Worm (Caenorhabditis elegans) whole organism, young adult: ENCODE measurements around the gene clec-178.

Experiments
- B0035.1 ChIP-seq: sonication (generic microtip); optimal IDR thresholded peaks from 2 replicates; lab custom pipeline; 2016; ENCODE audit warnings: missing genetic modification characterization, mild to moderate bottlenecking, missing compliant biosample characterization, missing genotype, missing genetic modification reagents
- B0336.3 ChIP-seq: fragments of 200-800 bp; sonication (Bioruptor generic); IDR thresholded peaks from 2 replicates; pipeline ENCODE4 v1.3.6; 2022; ENCODE audit warnings: missing genetic modification characterization, missing compliant biosample characterization
- C06A6.2 ChIP-seq: fragments of 200-800 bp; sonication (Bioruptor generic); conservative IDR thresholded peaks from 2 replicates; pipeline ENCODE4 v1.3.6; 2022; ENCODE audit warnings: missing genetic modification characterization, missing compliant biosample characterization
- C17E4.6 ChIP-seq: fragments of 200-800 bp; sonication (Bioruptor generic); IDR thresholded peaks from 2 replicates; pipeline ENCODE4 v1.3.6; 2022; ENCODE audit warnings: missing genetic modification reagents, missing genetic modification characterization, missing compliant biosample characterization
- D2030.7 ChIP-seq: fragments of 200-800 bp; sonication (Bioruptor generic); IDR thresholded peaks from 2 replicates; pipeline ENCODE4 v1.3.6; 2022; ENCODE audit warnings: missing genetic modification reagents, missing genetic modification characterization, missing compliant biosample characterization
- F23B12.7 ChIP-seq: sonication (generic microtip); optimal IDR thresholded peaks from 2 replicates; lab custom pipeline; 2017; ENCODE audit warnings: missing genetic modification characterization, mild to moderate bottlenecking, missing compliant biosample characterization, antibody characterized with exemption, moderate library complexity; ENCODE audit not compliant: insufficient read depth
- F33H1.4 ChIP-seq: fragments of 200-800 bp; sonication (Bioruptor generic); IDR thresholded peaks from 2 replicates; pipeline ENCODE4 v1.3.6; 2022; ENCODE audit warnings: missing genetic modification reagents, missing genetic modification characterization, missing compliant biosample characterization
- F37B4.10 ChIP-seq: fragments of 200-800 bp; sonication (Bioruptor generic); IDR thresholded peaks from 2 replicates; pipeline ENCODE4 v1.3.6; 2022; ENCODE audit warnings: missing genetic modification characterization, missing compliant biosample characterization
- F55B11.4 ChIP-seq: sonication (generic microtip); optimal IDR thresholded peaks from 2 replicates; lab custom pipeline; 2016; ENCODE audit warnings: missing compliant biosample characterization, missing genetic modification characterization, borderline replicate concordance; ENCODE audit not compliant: insufficient read depth
- F57C9.4 ChIP-seq: sonication (generic microtip); optimal IDR thresholded peaks from 2 replicates; lab custom pipeline; 2017; ENCODE audit warnings: mild to moderate bottlenecking, missing genetic modification characterization, missing compliant biosample characterization
- T07F8.4 ChIP-seq: sonication (generic microtip); optimal IDR thresholded peaks from 2 replicates; lab custom pipeline; 2016; ENCODE audit warnings: mild to moderate bottlenecking, missing genetic modification characterization, moderate library complexity, missing compliant biosample characterization
- Y53F4B.3 ChIP-seq: fragments of 200-800 bp; sonication (Bioruptor generic); IDR thresholded peaks from 2 replicates; pipeline ENCODE4 v1.3.6; 2022; ENCODE audit warnings: missing genetic modification reagents, missing genetic modification characterization, missing compliant biosample characterization
- Y67H2A.10 ChIP-seq: fragments of 200-800 bp; sonication (Bioruptor generic); conservative IDR thresholded peaks from 2 replicates; pipeline ENCODE4 v1.3.6; 2022; ENCODE audit warnings: missing genetic modification reagents, missing genetic modification characterization, missing compliant biosample characterization
- akir-1 ChIP-seq: fragments of 200-800 bp; sonication (Bioruptor generic); optimal IDR thresholded peaks from 2 replicates; lab custom pipeline; 2018; ENCODE audit warnings: mild to moderate bottlenecking, missing genetic modification characterization, moderate library complexity, missing compliant biosample characterization
- aptf-3 ChIP-seq: fragments of 200-800 bp; sonication (Bioruptor generic); IDR thresholded peaks from 2 replicates; pipeline ENCODE4 v1.3.6; 2022; ENCODE audit warnings: missing genetic modification characterization, missing compliant biosample characterization
- attf-5 ChIP-seq: fragments of 200-800 bp; sonication (Bioruptor generic); optimal IDR thresholded peaks from 2 replicates; lab custom pipeline; 2018; ENCODE audit warnings: mild to moderate bottlenecking, missing genetic modification characterization, missing compliant biosample characterization
- attf-6 ChIP-seq: fragments of 200-800 bp; sonication (Bioruptor generic); IDR thresholded peaks from 2 replicates; pipeline ENCODE4 v1.3.6; 2022; ENCODE audit warnings: missing genetic modification reagents, missing genetic modification characterization, missing compliant biosample characterization
- bed-2 ChIP-seq: fragments of 200-800 bp; sonication (Bioruptor generic); IDR thresholded peaks from 2 replicates; pipeline ENCODE4 v1.3.6; 2022; ENCODE audit warnings: missing genetic modification reagents, missing genetic modification characterization, missing compliant biosample characterization
- cebp-1 ChIP-seq, 2 experiments: fragments of 200-800 bp in 1 of 2; sonication (Bioruptor generic) in 1 of 2; sonication (generic microtip) in 1 of 2; IDR thresholded peaks in 1 of 2; optimal IDR thresholded peaks in 1 of 2; 2 replicates each; pipeline versions ENCODE4 v1.3.6 to Lab custom; 2017 to 2022; ENCODE audit warnings: missing compliant biosample characterization in 2 of 2, missing genetic modification characterization in 2 of 2, mild to moderate bottlenecking in 1 of 2, missing genetic modification reagents in 1 of 2, moderate library complexity in 1 of 2
- ceh-100 ChIP-seq: fragments of 200-800 bp; sonication (Bioruptor generic); IDR thresholded peaks from 2 replicates; pipeline ENCODE4 v1.3.6; 2022; ENCODE audit warnings: missing genetic modification reagents, missing genetic modification characterization, missing compliant biosample characterization
- ceh-27 ChIP-seq: fragments of 200-800 bp; sonication (Bioruptor generic); optimal IDR thresholded peaks from 2 replicates; lab custom pipeline; 2018; ENCODE audit warnings: mild to moderate bottlenecking, missing genetic modification characterization, moderate library complexity, missing compliant biosample characterization
- ceh-40 ChIP-seq: fragments of 200-800 bp; sonication (Bioruptor generic); IDR thresholded peaks from 2 replicates; pipeline ENCODE4 v1.3.6; 2022; ENCODE audit warnings: missing genetic modification characterization, missing compliant biosample characterization
- ceh-79 ChIP-seq: sonication (generic microtip); optimal IDR thresholded peaks from 2 replicates; lab custom pipeline; 2017; ENCODE audit warnings: mild to moderate bottlenecking, missing genetic modification characterization, missing compliant biosample characterization
- die-1 ChIP-seq: sonication (generic microtip); optimal IDR thresholded peaks from 2 replicates; lab custom pipeline; 2016; ENCODE audit warnings: missing genotype, mild to moderate bottlenecking, missing genetic modification characterization, missing compliant biosample characterization
- egl-18 ChIP-seq: fragments of 200-800 bp; sonication (Bioruptor generic); IDR thresholded peaks from 2 replicates; pipeline ENCODE4 v1.3.6; 2022; ENCODE audit warnings: missing genetic modification reagents, missing genetic modification characterization, missing compliant biosample characterization
- gei-17 ChIP-seq: fragments of 200-800 bp; sonication (Bioruptor generic); optimal IDR thresholded peaks from 2 replicates; lab custom pipeline; 2018; ENCODE audit warnings: mild to moderate bottlenecking, missing genetic modification characterization, missing compliant biosample characterization
- him-1 ChIP-seq: sonication (generic microtip); optimal IDR thresholded peaks from 2 replicates; lab custom pipeline; 2016; ENCODE audit warnings: missing genotype, missing genetic modification reagents, missing genetic modification characterization, missing compliant biosample characterization
- hmg-1.2 ChIP-seq: fragments of 200-800 bp; sonication (Bioruptor generic); IDR thresholded peaks from 2 replicates; pipeline ENCODE4 v1.3.6; 2022; ENCODE audit warnings: missing genetic modification reagents, missing genetic modification characterization, missing compliant biosample characterization
- let-607 ChIP-seq, 2 experiments: fragments of 200-800 bp in 1 of 2; sonication (Bioruptor generic) in 1 of 2; sonication (generic microtip) in 1 of 2; optimal IDR thresholded peaks; 2 replicates each; lab custom pipeline; 2016 to 2018; ENCODE audit warnings: mild to moderate bottlenecking in 2 of 2, missing compliant biosample characterization in 2 of 2, missing genetic modification characterization in 2 of 2, moderate library complexity in 2 of 2, missing genotype in 1 of 2
- lin-54 ChIP-seq: fragments of 200-800 bp; sonication (Bioruptor generic); optimal IDR thresholded peaks from 2 replicates; lab custom pipeline; 2018; ENCODE audit warnings: mild to moderate bottlenecking, missing genetic modification characterization, missing compliant biosample characterization
- madf-8 ChIP-seq: fragments of 200-800 bp; sonication (Bioruptor generic); conservative IDR thresholded peaks from 2 replicates; pipeline ENCODE4 v1.3.6; 2022; ENCODE audit warnings: missing genetic modification reagents, missing genetic modification characterization, missing compliant biosample characterization
- mcd-1 ChIP-seq: fragments of 200-800 bp; sonication (Bioruptor generic); IDR thresholded peaks from 2 replicates; pipeline ENCODE4 v1.3.6; 2022; ENCODE audit warnings: missing genetic modification reagents, missing genetic modification characterization, missing compliant biosample characterization
- mel-28 ChIP-seq: sonication (generic microtip); optimal IDR thresholded peaks from 2 replicates; lab custom pipeline; 2016; ENCODE audit warnings: borderline replicate concordance, mild to moderate bottlenecking, missing genetic modification characterization, missing compliant biosample characterization
- mxl-1 ChIP-seq: sonication (generic microtip); optimal IDR thresholded peaks from 2 replicates; lab custom pipeline; 2016; ENCODE audit warnings: missing genetic modification characterization, missing compliant biosample characterization
- nfyb-1 ChIP-seq: fragments of 200-800 bp; sonication (Bioruptor generic); IDR thresholded peaks from 2 replicates; pipeline ENCODE4 v1.3.6; 2022; ENCODE audit warnings: missing genetic modification reagents, missing genetic modification characterization, missing compliant biosample characterization
- nhr-27 ChIP-seq: fragments of 200-800 bp; sonication (Bioruptor generic); optimal IDR thresholded peaks from 2 replicates; lab custom pipeline; 2018; ENCODE audit warnings: mild to moderate bottlenecking, missing genetic modification characterization, moderate library complexity, missing compliant biosample characterization
- pha-4 ChIP-seq: fragments of 150-350 bp; sonication (generic microtip); optimal IDR thresholded peaks from 2 replicates; lab custom pipeline; 2014; ENCODE audit warnings: missing biosample characterization, missing genetic modification reagents, missing genetic modification characterization
- rec-8 ChIP-seq, 2 experiments: sonication (generic microtip); optimal IDR thresholded peaks; 2 replicates each; lab custom pipeline; 2016; ENCODE audit warnings: mild to moderate bottlenecking in 2 of 2, missing genetic modification characterization in 2 of 2, missing genetic modification reagents in 2 of 2, missing genotype in 2 of 2, missing biosample characterization in 1 of 2, missing compliant biosample characterization in 1 of 2, moderate library complexity in 1 of 2
- repo-1 ChIP-seq: sonication (generic microtip); optimal IDR thresholded peaks from 2 replicates; lab custom pipeline; 2017; ENCODE audit warnings: mild to moderate bottlenecking, missing genetic modification characterization, missing compliant biosample characterization
- sdz-38 ChIP-seq: sonication (generic microtip); optimal IDR thresholded peaks from 2 replicates; lab custom pipeline; 2016; ENCODE audit warnings: missing genotype, missing genetic modification characterization, missing compliant biosample characterization
- tbx-9 ChIP-seq: sonication (generic microtip); optimal IDR thresholded peaks from 2 replicates; lab custom pipeline; 2016; ENCODE audit warnings: borderline replicate concordance, missing genetic modification characterization, inconsistent platforms, missing compliant biosample characterization
- unc-130 ChIP-seq: sonication (generic microtip); optimal IDR thresholded peaks from 2 replicates; lab custom pipeline; 2016; ENCODE audit warnings: missing genetic modification reagents, missing genetic modification characterization, missing compliant biosample characterization
- xnd-1 ChIP-seq: sonication (generic microtip); optimal IDR thresholded peaks from 2 replicates; lab custom pipeline; 2016; ENCODE audit warnings: missing genotype, missing genetic modification reagents, missing genetic modification characterization, missing compliant biosample characterization
- zim-3 ChIP-seq: sonication (generic microtip); optimal IDR thresholded peaks from 2 replicates; lab custom pipeline; 2017; ENCODE audit warnings: mild to moderate bottlenecking, missing genetic modification characterization, moderate library complexity, missing compliant biosample characterization
- ztf-22 ChIP-seq: fragments of 200-800 bp; sonication (Bioruptor generic); optimal IDR thresholded peaks from 2 replicates; lab custom pipeline; 2018; ENCODE audit warnings: mild to moderate bottlenecking, missing genetic modification characterization, moderate library complexity, missing compliant biosample characterization
- ztf-26 ChIP-seq: sonication (generic microtip); optimal IDR thresholded peaks from 2 replicates; lab custom pipeline; 2017; ENCODE audit warnings: missing genetic modification characterization, missing compliant biosample characterization
- ztf-3 ChIP-seq: fragments of 200-800 bp; sonication (Bioruptor generic); optimal IDR thresholded peaks from 2 replicates; lab custom pipeline; 2018; ENCODE audit warnings: mild to moderate bottlenecking, missing genetic modification characterization, missing compliant biosample characterization
- ztf-6 ChIP-seq: fragments of 200-800 bp; sonication (Bioruptor generic); IDR thresholded peaks from 2 replicates; pipeline ENCODE4 v1.3.6; 2022; ENCODE audit warnings: missing genetic modification reagents, missing genetic modification characterization, missing compliant biosample characterization

clec-178 gene

ce11 chrIV:5650761-5651332, 2.9 kb upstream of the clec-178 start (continued):
- TF ChIP-seq nhr-27 (tag; lab: Kevin White, UChicago) (no peak), die-1 (tag; lab: Kevin White, UChicago) (no peak), bed-2 (GFP tag; lab: Robert Waterston, UW) (no peak), hmg-1.2 (no peak), mel-28 (tag; lab: Kevin White, UChicago) (no peak), akir-1 (GFP tag; lab: Kevin White, UChicago) (no peak), tbx-9 (no peak), ztf-3 (GFP tag; lab: Kevin White, UChicago) (no peak), nfyb-1 (GFP tag; lab: Robert Waterston, UW) (0 out of 2 replicates have a peak, but pooled peaks have one; percentile 43), ztf-6 (GFP tag; lab: Robert Waterston, UW) (no peak), gei-17 (GFP tag; lab: Kevin White, UChicago) (no peak), ztf-26 (tag; lab: Kevin White, UChicago) (no peak), cebp-1 (GFP tag; IDR thresholded peaks at IDR 0.05; lab: Robert Waterston, UW) (no peak), cebp-1 (tag; optimal IDR thresholded peaks at IDR 0.05; lab: Kevin White, UChicago) (no peak), egl-18 (no peak), madf-8 (no peak), mcd-1 (no peak), sdz-38 (tag; lab: Kevin White, UChicago) (no peak), rec-8 (tag; optimal IDR thresholded peaks at IDR 0.05; lab: Kevin White, UChicago) (no peak), ceh-27 (GFP tag; lab: Kevin White, UChicago) (no peak), aptf-3 (GFP tag; lab: Robert Waterston, UW) (no peak), mxl-1 (tag; lab: Kevin White, UChicago) (no peak), T07F8.4 (no peak), F57C9.4 (no peak), F55B11.4 (tag; lab: Kevin White, UChicago) (no peak), ztf-22 (no peak), attf-6 (peak; percentile 30; the same call in 1 of the 2 replicates), ceh-100 (GFP tag; lab: Robert Waterston, UW) (no peak), Y53F4B.3 (GFP tag; lab: Robert Waterston, UW) (peak; percentile 32; the same call in 1 of the 2 replicates), let-607 (tag; optimal IDR thresholded peaks at IDR 0.05; lab: Kevin White, UChicago) (no peak), B0336.3 (GFP tag; lab: Robert Waterston, UW) (peak; percentile 73; the same call in 1 of the 2 replicates), repo-1 (tag; lab: Kevin White, UChicago) (peak; percentile 81), pha-4 (tag; lab: Kevin White, UChicago) (no peak), D2030.7 (GFP tag; lab: Robert Waterston, UW) (no peak), ceh-40 (no peak), B0035.1 (tag; lab: Kevin White, UChicago) (no peak), him-1 (tag; lab: Kevin White, UChicago) (no peak), zim-3 (tag; lab: Kevin White, UChicago) (no peak), C17E4.6 (no peak), lin-54 (GFP tag; lab: Kevin White, UChicago) (no peak), unc-130 (GFP tag; lab: Kevin White, UChicago) (no peak), attf-5 (no peak), C06A6.2 (GFP tag; lab: Robert Waterston, UW) (0 out of 2 replicates have a peak, but pooled peaks have one; percentile 14), Y67H2A.10 (GFP tag; lab: Robert Waterston, UW) (no peak), F37B4.10 (GFP tag; lab: Robert Waterston, UW) (no peak), ceh-79 (tag; lab: Kevin White, UChicago) (no peak), xnd-1 (tag; lab: Kevin White, UChicago) (no peak), F23B12.7 (tag; lab: Kevin White, UChicago) (no peak), F33H1.4 (GFP tag; lab: Robert Waterston, UW) (no peak)
